Worm (Caenorhabditis elegans): ENCODE measurements around the gene F37H8.6.

DNA sequence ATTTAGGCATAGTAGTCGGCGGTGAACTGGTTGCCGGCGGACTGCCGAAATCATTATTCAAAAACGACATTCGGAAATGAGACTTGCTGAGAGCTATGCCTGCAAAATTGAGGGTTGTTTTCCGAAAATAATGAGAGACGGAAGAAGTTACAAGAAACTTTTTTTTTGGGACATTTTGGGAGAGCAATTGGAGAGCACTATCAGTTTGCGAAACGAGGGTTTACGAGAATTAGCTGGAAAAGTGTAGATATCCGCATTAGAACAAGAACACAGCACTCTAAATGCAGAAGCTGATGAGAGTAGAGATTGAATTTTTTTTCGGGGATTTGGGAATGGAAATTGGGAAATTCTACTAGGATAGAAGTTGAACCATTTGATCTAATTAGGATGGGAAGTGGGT, 24.8 kb downstream of the F37H8.6 start, which contains the start of gene pqm-1:
- TF ChIP-seq R02D3.7 (tag; optimal IDR thresholded peaks at IDR 0.05): no peak
- TF ChIP-seq lin-13 (GFP tag; optimal IDR thresholded peaks at IDR 0.05): no peak
- TF ChIP-seq unc-39 (tag; optimal IDR thresholded peaks at IDR 0.05): no peak
- no peak for TF ChIP-seq unc-62 (GFP tag; optimal IDR thresholded peaks at IDR 0.05)
- no peak for TF ChIP-seq unc-55 (GFP tag; optimal IDR thresholded peaks at IDR 0.05)
- TF ChIP-seq ceh-82 (tag; optimal IDR thresholded peaks at IDR 0.05): no peak
- TF ChIP-seq lsy-2 (tag; optimal IDR thresholded peaks at IDR 0.05): no peak
- no peak for TF ChIP-seq egl-27 (tag; optimal IDR thresholded peaks at IDR 0.05)

Measured in whole organism, L2 larva.